Fruit fly (Drosophila melanogaster) whole organism, embryonic: ENCODE results near the gene Gale.

Experiments used
- ATbp ChIP-seq: fragments of 200-800 bp; sonication (Bioruptor generic); optimal IDR thresholded peaks from 2 replicates; lab custom pipeline; 2017; ENCODE audit warnings: missing biosample characterization, mild to moderate bottlenecking, missing genetic modification characterization, missing genetic modification reagents
- Adf1 ChIP-seq: fragments of 200-800 bp; sonication (Bioruptor generic); IDR thresholded peaks from 2 replicates; pipeline ENCODE4 v1.3.6; 2022; ENCODE audit warnings: missing biosample characterization, missing genetic modification characterization
- B-H1 ChIP-seq: fragments of 200-800 bp; sonication (Bioruptor generic); IDR thresholded peaks from 3 replicates; pipeline ENCODE4 v1.3.6; 2022; ENCODE audit warnings: missing biosample characterization, missing genetic modification characterization
- CG10209 ChIP-seq: fragments of 200-800 bp; sonication (Bioruptor generic); optimal IDR thresholded peaks from 3 replicates; lab custom pipeline; 2017; ENCODE audit warnings: missing biosample characterization, mild to moderate bottlenecking, missing genetic modification characterization, missing genetic modification reagents
- CG10321 ChIP-seq: fragments of 200-800 bp; sonication (Bioruptor generic); IDR thresholded peaks from 2 replicates; pipeline ENCODE4 v1.3.6; 2022; ENCODE audit warnings: missing biosample characterization, missing genetic modification characterization
- CG10431 ChIP-seq: fragments of 200-800 bp; sonication (Bioruptor generic); optimal IDR thresholded peaks from 3 replicates; lab custom pipeline; 2018; ENCODE audit warnings: missing biosample characterization, mild to moderate bottlenecking, missing genetic modification characterization
- CG10959 ChIP-seq: fragments of 200-800 bp; sonication (Bioruptor generic); IDR thresholded peaks from 2 replicates; pipeline ENCODE4 v1.3.6; 2022; ENCODE audit warnings: missing biosample characterization, missing genetic modification characterization
- CG11093 ChIP-seq: fragments of 200-800 bp; sonication (Bioruptor generic); IDR thresholded peaks from 3 replicates; pipeline ENCODE4 v1.3.6; 2022; ENCODE audit warnings: missing biosample characterization, missing genetic modification characterization
- CG11398 ChIP-seq: fragments of 200-800 bp; sonication (Bioruptor generic); optimal IDR thresholded peaks from 2 replicates; lab custom pipeline; 2016; ENCODE audit warnings: missing biosample characterization, missing genetic modification characterization
- CG14014 ChIP-seq: fragments of 200-800 bp; sonication (Bioruptor generic); IDR thresholded peaks from 2 replicates; pipeline ENCODE4 v1.3.6; 2022; ENCODE audit warnings: missing biosample characterization, missing genetic modification characterization
- CG17359 ChIP-seq: fragments of 200-800 bp; sonication (Bioruptor generic); optimal IDR thresholded peaks from 3 replicates; lab custom pipeline; 2018; ENCODE audit warnings: missing biosample characterization, mild to moderate bottlenecking, missing genetic modification characterization, moderate library complexity
- CG17568 ChIP-seq: fragments of 200-800 bp; sonication (Bioruptor generic); optimal IDR thresholded peaks from 2 replicates; lab custom pipeline; 2018; ENCODE audit warnings: missing biosample characterization, mild to moderate bottlenecking, missing genetic modification characterization, moderate library complexity
- CG2712 ChIP-seq: fragments of 200-800 bp; optimal IDR thresholded peaks from 3 replicates; lab custom pipeline; 2019; ENCODE audit warnings: missing biosample characterization, mild to moderate bottlenecking, missing genetic modification characterization, moderate library complexity
- CG32772 ChIP-seq: fragments of 200-800 bp; sonication (Bioruptor generic); IDR thresholded peaks from 2 replicates; pipeline ENCODE4 v1.3.6; 2022; ENCODE audit warnings: missing biosample characterization, missing genetic modification characterization
- CG33557 ChIP-seq: fragments of 200-800 bp; sonication (Bioruptor generic); optimal IDR thresholded peaks from 2 replicates; lab custom pipeline; 2019; ENCODE audit warnings: missing biosample characterization, mild to moderate bottlenecking, missing genetic modification characterization, moderate library complexity
- CG3407 ChIP-seq: fragments of 200-800 bp; sonication (Bioruptor generic); optimal IDR thresholded peaks from 2 replicates; lab custom pipeline; 2018; ENCODE audit warnings: missing biosample characterization, mild to moderate bottlenecking, missing genetic modification characterization
- CG34376 ChIP-seq: fragments of 200-800 bp; sonication (Bioruptor generic); optimal IDR thresholded peaks from 2 replicates; lab custom pipeline; 2018; ENCODE audit warnings: missing biosample characterization, mild to moderate bottlenecking, missing genetic modification characterization
- CG4707 ChIP-seq: fragments of 200-800 bp; sonication (Bioruptor generic); optimal IDR thresholded peaks from 2 replicates; lab custom pipeline; 2018; ENCODE audit warnings: missing biosample characterization, mild to moderate bottlenecking, missing genetic modification characterization, moderate library complexity
- CG6272 ChIP-seq: fragments of 200-800 bp; sonication (Bioruptor generic); IDR thresholded peaks from 2 replicates; pipeline ENCODE4 v1.3.6; 2022; ENCODE audit warnings: missing biosample characterization, missing genetic modification characterization
- CG7357 ChIP-seq: fragments of 200-800 bp; sonication (Bioruptor generic); IDR thresholded peaks from 3 replicates; pipeline ENCODE4 v1.3.6; 2022; ENCODE audit warnings: missing biosample characterization, missing genetic modification characterization
- CG8388 ChIP-seq: fragments of 200-800 bp; sonication (Bioruptor generic); optimal IDR thresholded peaks from 2 replicates; lab custom pipeline; 2019; ENCODE audit warnings: missing biosample characterization, mild to moderate bottlenecking, missing genetic modification characterization, moderate library complexity
- CG9727 ChIP-seq: fragments of 200-800 bp; sonication (Bioruptor generic); optimal IDR thresholded peaks from 3 replicates; lab custom pipeline; 2017; ENCODE audit warnings: missing biosample characterization, mild to moderate bottlenecking, missing genetic modification characterization
- CoRest ChIP-seq: fragments of 200-800 bp; sonication (Bioruptor generic); optimal IDR thresholded peaks from 3 replicates; lab custom pipeline; 2018; ENCODE audit warnings: missing biosample characterization, mild to moderate bottlenecking, missing genetic modification characterization, moderate library complexity
- ERR ChIP-seq: fragments of 200-800 bp; sonication (Bioruptor generic); optimal IDR thresholded peaks from 2 replicates; lab custom pipeline; 2016; ENCODE audit warnings: missing biosample characterization, missing genetic modification characterization
- Ets65A ChIP-seq: fragments of 200-800 bp; sonication (Bioruptor generic); peaks from one replicate; lab custom pipeline; 2016; ENCODE audit warnings: missing biosample characterization, missing genetic modification characterization
- H2.0 ChIP-seq: fragments of 200-800 bp; sonication (Bioruptor generic); IDR thresholded peaks from 2 replicates; pipeline ENCODE4 v1.3.6; 2022; ENCODE audit warnings: missing biosample characterization, missing genetic modification characterization
- HHEX ChIP-seq: fragments of 200-800 bp; sonication (Bioruptor generic); optimal IDR thresholded peaks from 3 replicates; lab custom pipeline; 2017; ENCODE audit warnings: missing biosample characterization, mild to moderate bottlenecking, missing genetic modification characterization, missing genetic modification reagents
- Hand ChIP-seq: fragments of 200-800 bp; sonication (Bioruptor generic); optimal IDR thresholded peaks from 2 replicates; lab custom pipeline; 2017; ENCODE audit warnings: mild to moderate bottlenecking, missing biosample characterization, missing genetic modification reagents, missing genetic modification characterization
- MESR4 ChIP-seq: fragments of 200-800 bp; sonication (Bioruptor generic); optimal IDR thresholded peaks from 2 replicates; lab custom pipeline; 2018; ENCODE audit warnings: missing biosample characterization, mild to moderate bottlenecking, missing genetic modification characterization, moderate library complexity
- ac ChIP-seq: fragments of 200-800 bp; sonication (Bioruptor generic); optimal IDR thresholded peaks from 3 replicates; lab custom pipeline; 2017; ENCODE audit warnings: missing biosample characterization, mild to moderate bottlenecking, missing genetic modification characterization
- ase ChIP-seq: fragments of 200-800 bp; sonication (Bioruptor generic); IDR thresholded peaks from 3 replicates; pipeline ENCODE4 v1.3.6; 2022; ENCODE audit warnings: missing biosample characterization, missing genetic modification characterization
- bab2 ChIP-seq: fragments of 200-800 bp; sonication (Bioruptor generic); optimal IDR thresholded peaks from 2 replicates; lab custom pipeline; 2016; ENCODE audit warnings: missing biosample characterization, missing genetic modification characterization
- bigmax ChIP-seq: fragments of 200-800 bp; sonication (Bioruptor generic); optimal IDR thresholded peaks from 2 replicates; lab custom pipeline; 2018; ENCODE audit warnings: missing biosample characterization, mild to moderate bottlenecking, missing genetic modification characterization
- ftz-f1 ChIP-seq: fragments of 200-800 bp; sonication (Bioruptor generic); optimal IDR thresholded peaks from 2 replicates; lab custom pipeline; 2016; ENCODE audit warnings: missing biosample characterization, missing genetic modification characterization
- gro ChIP-seq: fragments of 200-800 bp; sonication (Bioruptor generic); optimal IDR thresholded peaks from 2 replicates; lab custom pipeline; 2016; ENCODE audit warnings: missing biosample characterization, missing genetic modification characterization
- hth ChIP-seq: fragments of >200 bp; optimal IDR thresholded peaks from 2 replicates; lab custom pipeline; 2017; ENCODE audit warnings: inconsistent platforms
- insv ChIP-seq, 2 experiments: fragments of 200-800 bp; sonication (Bioruptor generic); optimal IDR thresholded peaks; 3 replicates each; lab custom pipeline; 2016 to 2018; ENCODE audit warnings: missing biosample characterization in 2 of 2, missing genetic modification characterization in 2 of 2
- nau ChIP-seq: fragments of 200-800 bp; sonication (Bioruptor generic); optimal IDR thresholded peaks from 3 replicates; lab custom pipeline; 2017; ENCODE audit warnings: missing biosample characterization, mild to moderate bottlenecking, missing genetic modification characterization, missing genetic modification reagents
- nerfin-1 ChIP-seq: fragments of 200-800 bp; sonication (Bioruptor generic); optimal IDR thresholded peaks from 3 replicates; lab custom pipeline; 2019; ENCODE audit warnings: missing biosample characterization, mild to moderate bottlenecking, missing genetic modification characterization, moderate library complexity
- oc ChIP-seq: fragments of 200-800 bp; sonication (Bioruptor generic); optimal IDR thresholded peaks from 2 replicates; lab custom pipeline; 2018; ENCODE audit warnings: missing biosample characterization, mild to moderate bottlenecking, missing genetic modification characterization, moderate library complexity
- onecut ChIP-seq: fragments of 200-800 bp; sonication (Bioruptor generic); IDR thresholded peaks from 2 replicates; pipeline ENCODE4 v1.3.6; 2022; ENCODE audit warnings: missing biosample characterization, missing genetic modification characterization
- otp ChIP-seq: fragments of 200-800 bp; sonication (Bioruptor generic); IDR thresholded peaks from 3 replicates; pipeline ENCODE4, ENCODE4 v1.3.6; 2022; ENCODE audit warnings: missing biosample characterization, missing genetic modification characterization
- pfk ChIP-seq: fragments of 200-800 bp; sonication (Bioruptor generic); optimal IDR thresholded peaks from 2 replicates; lab custom pipeline; 2018; ENCODE audit warnings: missing biosample characterization, mild to moderate bottlenecking, missing genetic modification characterization, moderate library complexity
- psq ChIP-seq: fragments of 200-800 bp; sonication (Bioruptor generic); optimal IDR thresholded peaks from 2 replicates; lab custom pipeline; 2017; ENCODE audit warnings: missing biosample characterization, missing genetic modification characterization
- ro ChIP-seq: fragments of 200-800 bp; sonication (Bioruptor generic); IDR thresholded peaks from 2 replicates; pipeline ENCODE4 v1.3.6; 2022; ENCODE audit warnings: missing biosample characterization, missing genetic modification characterization
- sc ChIP-seq, 3 experiments: fragments of >200 bp in 2 of 3; fragments of 200-800 bp in 1 of 3; sonication (Bioruptor generic) in 1 of 3; optimal IDR thresholded peaks; 2 replicates in 2 of 3; 3 replicates in 1 of 3; lab custom pipeline; 2017; ENCODE audit warnings: mild to moderate bottlenecking in 1 of 3, missing biosample characterization in 1 of 3, missing genetic modification characterization in 1 of 3, missing genetic modification reagents in 1 of 3
- schlank ChIP-seq: fragments of 200-800 bp; sonication (Bioruptor generic); optimal IDR thresholded peaks from 2 replicates; lab custom pipeline; 2018; ENCODE audit warnings: missing biosample characterization, mild to moderate bottlenecking, missing genetic modification characterization
- stc ChIP-seq: fragments of 200-800 bp; sonication (Bioruptor generic); IDR thresholded peaks from 2 replicates; pipeline ENCODE4 v1.3.6; 2022; ENCODE audit warnings: missing biosample characterization, missing genetic modification characterization
- wek ChIP-seq: fragments of 200-800 bp; sonication (Bioruptor generic); optimal IDR thresholded peaks from 3 replicates; lab custom pipeline; 2018; ENCODE audit warnings: missing biosample characterization, mild to moderate bottlenecking, missing genetic modification characterization, moderate library complexity
- zf30C ChIP-seq: fragments of 200-800 bp; sonication (Bioruptor generic); optimal IDR thresholded peaks from 3 replicates; lab custom pipeline; 2018; ENCODE audit warnings: missing biosample characterization, mild to moderate bottlenecking, missing genetic modification characterization

The Gale gene

DNA sequence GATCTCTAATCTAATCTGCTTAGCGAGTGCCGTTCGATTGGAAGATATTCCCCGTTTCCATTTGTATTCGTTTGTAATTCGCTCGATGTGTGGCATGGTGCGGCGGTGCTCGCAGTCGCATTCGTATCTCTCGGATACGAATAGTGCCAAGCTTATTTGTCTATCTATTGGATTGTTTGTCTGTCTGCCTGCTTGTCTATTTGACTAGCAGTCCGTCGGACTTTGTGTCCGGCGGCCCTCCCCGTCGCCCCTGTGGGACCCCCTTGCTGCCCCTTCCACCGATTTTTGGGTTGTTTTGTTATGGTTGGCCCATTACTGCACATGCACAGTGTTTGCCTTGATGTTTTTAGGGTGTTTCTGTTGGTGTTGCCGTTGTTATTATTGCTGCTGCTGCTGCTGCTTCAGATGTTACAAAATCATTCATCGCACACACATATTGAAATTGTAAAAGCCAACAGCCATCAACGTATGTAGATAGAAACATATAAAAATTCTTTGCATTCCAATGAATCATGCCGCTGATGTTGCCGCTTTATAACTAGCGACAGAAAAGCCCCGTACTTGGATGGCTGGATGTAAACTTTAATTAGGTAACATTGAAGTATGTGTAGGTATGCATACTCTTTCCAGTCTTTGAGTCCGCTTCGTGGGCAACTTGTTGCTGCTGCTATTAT lies 33.5 kb upstream of the Gale start (continued):
- TF ChIP-seq Adf1 (GFP tag; lab: Robert Waterston, UW), result no peak
- TF ChIP-seq sc (optimal IDR thresholded peaks at IDR 0.05; lab: Kevin White, UChicago), result no peak
- TF ChIP-seq sc (GFP tag; optimal IDR thresholded peaks at IDR 0.05; lab: Kevin White, UChicago), result no peak
- TF ChIP-seq CG10321 (GFP tag; lab: Robert Waterston, UW), result 0 out of 2 replicates have a peak, but pooled peaks have one; percentile 38
- TF ChIP-seq zf30C, result no peak
- peak; percentile 54 for TF ChIP-seq nau (GFP tag; lab: Kevin White, UChicago)
- no peak for TF ChIP-seq CG6272 (GFP tag; lab: Robert Waterston, UW)
- no peak for TF ChIP-seq ro (GFP tag; lab: Robert Waterston, UW)
- peak; percentile 77 for TF ChIP-seq ATbp (GFP tag; lab: Kevin White, UChicago)
- no peak for TF ChIP-seq ftz-f1 (GFP tag; lab: Kevin White, UChicago)
- no peak for TF ChIP-seq ERR (GFP tag; lab: Kevin White, UChicago)
- TF ChIP-seq CG10959, result no peak
- peak; percentile 39 for TF ChIP-seq CG3407
- no peak for TF ChIP-seq schlank
- TF ChIP-seq insv (GFP tag; optimal IDR thresholded peaks at IDR 0.05; lab: Kevin White, UChicago), result no peak
- TF ChIP-seq MESR4, result no peak
- no peak for TF ChIP-seq Ets65A (GFP tag; lab: Kevin White, UChicago)
- TF ChIP-seq bab2 (GFP tag; lab: Kevin White, UChicago), result no peak
- peak; percentile 78 for TF ChIP-seq stc (GFP tag; lab: Robert Waterston, UW)
- TF ChIP-seq CG11398 (GFP tag; lab: Kevin White, UChicago), result no peak
- TF ChIP-seq ac, result peak; percentile 8
- peak; percentile 23 for TF ChIP-seq HHEX (GFP tag; lab: Kevin White, UChicago)
- no peak for TF ChIP-seq CG9727 (GFP tag; lab: Kevin White, UChicago)
- TF ChIP-seq H2.0 (GFP tag; lab: Robert Waterston, UW), result no peak
- no peak for TF ChIP-seq CG7357 (GFP tag; lab: Robert Waterston, UW)
- TF ChIP-seq CG33557 (GFP tag; lab: Kevin White, UChicago), result peak; percentile 23
- peak; percentile 25 for TF ChIP-seq pfk (GFP tag; lab: Kevin White, UChicago)
- TF ChIP-seq gro (GFP tag; lab: Kevin White, UChicago), result no peak
- peak; percentile 24; the same call in 1 of the 2 replicates for TF ChIP-seq CG14014
- TF ChIP-seq bigmax (GFP tag; lab: Kevin White, UChicago), result no peak
- peak; percentile 83 for TF ChIP-seq otp (GFP tag; lab: Robert Waterston, UW)
- peak; percentile 89 for TF ChIP-seq oc (tag; lab: Kevin White, UChicago)
- TF ChIP-seq nerfin-1 (tag; lab: Kevin White, UChicago), result peak; percentile 63
- no peak for TF ChIP-seq hth
- no peak for TF ChIP-seq psq (GFP tag; lab: Kevin White, UChicago)
- TF ChIP-seq CG34376 (GFP tag; lab: Kevin White, UChicago), result no peak
- TF ChIP-seq CG10431 (GFP tag; lab: Kevin White, UChicago), result no peak
- no peak for TF ChIP-seq Hand (GFP tag; lab: Kevin White, UChicago)
- TF ChIP-seq CG32772 (GFP tag; lab: Robert Waterston, UW), result no peak
- peak; percentile 72 for TF ChIP-seq wek (GFP tag; lab: Kevin White, UChicago)
- TF ChIP-seq CG2712, result peak; percentile 13
- peak; percentile 85 for TF ChIP-seq CG10209
- peak; percentile 46 for TF ChIP-seq CG4707 (GFP tag; lab: Kevin White, UChicago)
- no peak for TF ChIP-seq CG11093
- peak; percentile 31; the same call in 1 of the 2 replicates for TF ChIP-seq onecut
- TF ChIP-seq CG17359 (tag; lab: Kevin White, UChicago), result peak; percentile 51
- TF ChIP-seq CoRest (tag; lab: Kevin White, UChicago), result no peak
- no peak for TF ChIP-seq B-H1
- TF ChIP-seq CG8388 (GFP tag; lab: Kevin White, UChicago), result no peak
- TF ChIP-seq CG17568 (GFP tag; lab: Kevin White, UChicago), result peak; percentile 36
- peak; percentile 39; the same call in 1 of the 3 replicates for TF ChIP-seq ase (GFP tag; lab: Robert Waterston, UW)
